Worm (Caenorhabditis elegans): ENCODE results near the gene chpf-1.

chpf-1 gene

DNA sequence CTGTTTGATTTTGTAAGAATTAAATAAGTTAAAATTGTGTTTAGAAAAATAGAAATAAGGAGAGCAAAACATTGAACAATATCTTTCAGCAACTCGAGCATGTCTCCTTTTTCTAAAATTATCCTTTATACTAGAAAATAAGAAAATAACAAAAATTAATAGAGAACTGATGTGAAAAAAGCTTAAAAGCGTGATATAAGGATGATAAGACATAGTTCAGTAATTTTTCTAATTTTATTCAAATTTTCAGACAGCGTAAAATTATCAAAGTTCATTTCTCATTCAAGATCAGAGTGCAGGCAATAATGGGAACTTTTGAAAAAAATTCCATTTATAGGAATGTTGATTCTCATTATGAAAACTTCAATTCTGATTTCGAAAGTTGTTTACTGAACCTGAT, 30.0 kb upstream of the chpf-1 start, which contains the start of gene str-182:
Gene str-182 (minus strand): TSS at position 101 of the 400 bp plus-strand sequence.
- no peak for TF ChIP-seq unc-62 (GFP tag; optimal IDR thresholded peaks at IDR 0.05)

DNA sequence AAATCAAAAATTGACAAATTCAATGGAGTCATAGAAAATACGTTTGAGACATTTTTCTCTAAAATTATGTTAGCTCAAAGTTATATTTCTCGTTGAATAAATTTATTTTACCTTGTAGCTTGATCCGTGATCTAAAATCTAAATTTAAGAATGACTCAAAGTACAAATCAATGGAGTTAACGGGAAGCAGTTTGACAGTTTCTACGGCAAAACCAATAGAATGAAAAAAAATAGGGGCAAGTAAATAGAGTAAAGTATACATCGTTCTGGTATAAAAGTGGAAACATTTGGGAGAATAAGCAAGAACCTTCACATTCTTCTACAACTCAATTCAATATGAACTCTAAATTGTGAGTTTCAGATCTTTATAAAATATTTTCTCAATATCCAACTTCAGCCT, 27.6 kb upstream of the chpf-1 start, which contains the start of gene fipr-6:
Gene fipr-6 (plus strand): TSS at position 301 of the 400 bp plus-strand sequence.
- TF ChIP-seq unc-62 (GFP tag; optimal IDR thresholded peaks at IDR 0.05): no peak

- no peak for TF ChIP-seq unc-62 (GFP tag; optimal IDR thresholded peaks at IDR 0.05)
These were observed 26.1 kb upstream of the chpf-1 start, which contains the start of the genes pyt-1 and fipr-7 for ce11 chrV:10229222-10229879. Gene pyt-1, minus strand, starts transcription at chrV:10229322. Gene fipr-7, plus strand, starts transcription at chrV:10229829.

DNA sequence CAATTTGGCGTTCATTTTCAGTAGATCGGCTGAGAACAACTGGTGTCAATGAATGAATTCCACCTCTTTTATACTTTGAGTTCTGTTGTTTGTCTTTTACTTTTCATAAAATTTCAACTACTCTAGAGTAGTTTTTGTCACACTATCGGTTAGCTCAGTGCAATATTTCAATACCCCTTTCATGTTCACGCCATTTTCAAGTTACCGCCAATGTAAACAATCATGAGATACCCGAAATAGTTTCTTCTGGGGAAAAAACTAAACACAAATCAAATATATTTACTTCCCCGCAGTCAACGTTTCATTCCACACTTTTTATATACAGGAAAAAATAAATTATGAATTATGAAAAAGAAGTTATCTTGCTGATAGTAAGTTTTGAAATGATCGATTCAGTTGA, 25.1 kb upstream of the chpf-1 start, which contains the start of gene fipr-4:
Gene fipr-4 (minus strand): TSS at position 101 of the 400 bp plus-strand sequence.
- no peak for TF ChIP-seq unc-62 (GFP tag; optimal IDR thresholded peaks at IDR 0.05)

DNA sequence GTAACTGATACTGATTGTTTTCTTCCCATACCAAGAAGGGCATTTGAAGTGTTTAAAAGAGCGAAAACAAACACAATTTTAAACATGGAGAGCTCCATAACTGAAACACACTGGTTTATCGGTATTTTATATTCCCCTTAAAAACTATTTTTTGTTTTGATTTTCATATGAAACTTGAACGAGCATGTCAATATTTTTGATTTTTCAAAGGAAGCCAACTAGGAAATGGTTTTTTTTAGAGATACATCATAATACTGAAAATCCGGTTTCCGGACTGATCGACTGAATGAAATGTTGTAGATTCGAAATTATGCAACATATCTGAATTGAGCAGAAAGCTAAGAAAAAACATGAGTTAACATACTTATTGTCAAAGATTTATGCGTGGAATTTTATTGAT, 24.0 kb upstream of the chpf-1 start, which contains the start of gene ttr-19:
Gene ttr-19 (minus strand): TSS at position 101 of the 400 bp plus-strand sequence.
- TF ChIP-seq unc-62 (GFP tag; optimal IDR thresholded peaks at IDR 0.05): no peak

ce11 chrV:10225610-10226009, 22.3 kb upstream of the chpf-1 start, which contains the start of gene daf-36:
Gene daf-36, minus strand, starts transcription at chrV:10225710.
- no peak for TF ChIP-seq unc-62 (GFP tag; optimal IDR thresholded peaks at IDR 0.05)

- no peak for TF ChIP-seq unc-62 (GFP tag; optimal IDR thresholded peaks at IDR 0.05)
These were observed 21.3 kb upstream of the chpf-1 start for ce11 chrV:10224619-10225018.

DNA sequence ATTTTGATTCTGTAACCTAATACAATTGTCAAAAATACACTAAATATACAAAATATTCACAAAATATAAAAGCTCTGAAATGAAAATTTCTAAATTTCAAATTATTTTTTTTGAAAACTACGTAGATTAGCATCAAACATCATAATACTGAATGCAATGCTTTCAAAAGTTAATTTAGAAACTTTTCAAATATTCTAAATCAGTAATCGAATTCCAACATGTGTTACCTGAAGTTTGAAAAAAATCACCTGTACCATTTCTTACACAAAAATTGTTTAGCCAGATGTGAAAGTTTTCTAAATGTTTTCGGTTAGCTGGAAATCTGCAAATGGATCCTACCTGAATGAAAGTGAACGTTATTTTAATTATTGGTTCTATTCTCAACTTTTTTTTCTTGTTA, 18.7 kb upstream of the chpf-1 start, which contains the start of gene C12D8.20:
Gene C12D8.20 (plus strand): TSS at position 301 of the 400 bp plus-strand sequence.
- no peak for TF ChIP-seq unc-62 (GFP tag; optimal IDR thresholded peaks at IDR 0.05)

- TF ChIP-seq unc-62 (GFP tag; optimal IDR thresholded peaks at IDR 0.05): no peak
These were observed 18.0 kb upstream of the chpf-1 start, which contains the start of the genes fipr-5 and fipr-9 for ce11 chrV:10221317-10221716. Gene fipr-5, minus strand, starts transcription at chrV:10221417. Gene fipr-9, plus strand, starts transcription at chrV:10221662.

ce11 chrV:10220605-10221004, 17.3 kb upstream of the chpf-1 start, which contains the start of gene C12D8.13:
Gene C12D8.13, minus strand, starts transcription at chrV:10220705.
- TF ChIP-seq unc-62 (GFP tag; optimal IDR thresholded peaks at IDR 0.05): no peak

DNA sequence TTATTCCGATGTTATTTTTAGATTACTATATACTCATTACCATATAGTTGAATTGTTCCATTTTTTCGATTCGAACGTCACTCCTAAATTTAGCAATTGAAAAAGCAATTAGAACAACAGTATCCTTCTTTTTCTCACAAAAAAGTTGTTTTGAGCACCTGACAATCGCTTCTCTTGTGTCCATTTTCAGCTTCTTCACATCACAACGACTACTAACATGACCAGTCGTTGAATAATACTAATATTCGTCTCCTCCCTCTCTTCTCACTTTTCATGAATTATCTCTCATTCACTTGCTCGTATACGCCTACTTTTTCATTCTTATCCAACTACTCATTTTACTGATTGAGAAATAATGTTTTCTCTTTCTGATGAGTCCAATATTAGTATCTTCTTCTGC, 13.4 kb upstream of the chpf-1 start, which contains the start of gene ZK856.14:
Gene ZK856.14 (plus strand): TSS at position 301 of the 400 bp plus-strand sequence.
- TF ChIP-seq unc-62 (GFP tag; optimal IDR thresholded peaks at IDR 0.05): no peak

DNA sequence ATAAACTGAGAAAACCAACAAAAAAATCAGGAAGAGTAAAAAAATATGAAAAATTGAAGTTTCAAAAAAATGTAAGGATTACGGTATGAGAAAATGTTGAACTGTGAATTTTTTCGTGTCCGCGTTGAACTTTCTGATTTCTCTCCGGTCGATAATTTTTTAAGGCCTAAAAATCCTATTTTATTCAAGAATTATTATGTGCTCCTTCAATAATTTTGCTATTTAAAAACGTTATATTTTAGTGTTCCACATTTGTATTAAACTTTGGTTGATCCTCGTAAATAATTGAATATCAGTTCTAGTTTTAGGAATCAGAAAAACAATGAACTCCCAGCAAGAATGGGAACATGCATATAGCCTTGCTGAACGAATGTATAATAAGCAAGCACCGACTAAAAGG, 9.3 kb upstream of the chpf-1 start, which contains the start of gene hpo-40:
Gene hpo-40 (plus strand): TSS at position 301 of the 400 bp plus-strand sequence.
- TF ChIP-seq unc-62 (GFP tag; optimal IDR thresholded peaks at IDR 0.05): no peak

- no peak for TF ChIP-seq unc-62 (GFP tag; optimal IDR thresholded peaks at IDR 0.05)
These were observed 8.7 kb upstream of the chpf-1 start, which contains the start of gene zhit-3 for ce11 chrV:10212027-10212426. Gene zhit-3, minus strand, starts transcription at chrV:10212127.

DNA sequence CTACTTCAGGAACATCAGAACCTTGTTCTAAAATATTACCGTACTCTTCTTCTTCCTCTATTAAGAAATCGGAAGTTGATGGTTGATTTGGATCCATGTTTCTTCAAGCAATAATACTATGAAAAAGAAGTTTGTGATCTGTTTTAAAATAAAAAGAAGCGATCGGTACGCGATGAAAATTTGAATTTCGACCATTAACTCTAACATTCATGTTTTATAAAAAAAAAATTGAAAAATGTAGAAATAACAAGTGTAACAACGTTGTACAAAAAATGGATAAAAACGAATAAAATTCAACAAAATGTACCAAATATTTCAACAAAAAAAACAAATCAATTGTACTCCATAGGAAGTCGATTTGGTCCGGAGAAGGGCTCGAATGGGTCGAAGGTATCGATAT, 7.0 kb upstream of the chpf-1 start, which contains the start of gene tftc-3:
Gene tftc-3 (minus strand): TSS at position 101 of the 400 bp plus-strand sequence.
- TF ChIP-seq unc-62 (GFP tag; optimal IDR thresholded peaks at IDR 0.05): no peak

- no peak for TF ChIP-seq unc-62 (GFP tag; optimal IDR thresholded peaks at IDR 0.05)
These were observed 3.2 kb upstream of the chpf-1 start, which contains the start of gene rpc-25 for ce11 chrV:10206502-10206901. Gene rpc-25, minus strand, starts transcription at chrV:10206602.

DNA sequence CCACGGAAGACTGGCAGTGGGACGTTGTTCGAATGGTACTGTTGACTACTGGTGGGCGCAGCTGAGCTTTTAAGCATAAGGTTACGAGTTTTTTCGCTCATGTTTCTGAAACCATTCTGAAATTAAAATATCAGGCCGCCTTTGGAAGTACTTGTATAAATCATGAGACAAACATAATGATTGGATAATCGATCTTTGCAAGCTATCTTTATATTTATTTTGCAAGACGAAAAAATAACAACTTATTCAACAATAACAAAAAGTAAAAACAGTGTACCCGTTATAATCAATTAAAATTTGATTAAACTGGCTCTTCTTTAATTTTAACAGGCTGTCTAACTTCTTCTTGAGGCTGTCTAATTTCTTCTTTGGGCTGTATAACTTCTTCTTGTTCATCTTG, 2.2 kb upstream of the chpf-1 start, which contains the start of gene ZK856.16:
Gene ZK856.16 (minus strand): TSS at position 101 of the 400 bp plus-strand sequence.
- TF ChIP-seq unc-62 (GFP tag; optimal IDR thresholded peaks at IDR 0.05): no peak

Data from whole organism, dauer.